Worm (Caenorhabditis elegans) whole organism, L2 larva: Measurements from ENCODE around the gene abts-3.

Experiments
- F13H6.1 ChIP-seq: sonication (generic microtip); optimal IDR thresholded peaks from 2 replicates; lab custom pipeline; 2016; ENCODE audit warnings: missing genetic modification characterization, missing compliant biosample characterization
- R02D3.7 ChIP-seq: fragments of 150-350 bp; optimal IDR thresholded peaks from 2 replicates; lab custom pipeline; 2014; ENCODE audit warnings: missing biosample characterization, missing genetic modification characterization
- Y55F3AM.14 ChIP-seq: fragments of 200-800 bp; sonication (Bioruptor generic); optimal IDR thresholded peaks from 2 replicates; lab custom pipeline; 2018; ENCODE audit warnings: mild to moderate bottlenecking, missing genetic modification characterization, missing compliant biosample characterization
- ZK546.5 ChIP-seq: sonication (generic microtip); optimal IDR thresholded peaks from 2 replicates; lab custom pipeline; 2017; ENCODE audit warnings: missing biosample characterization, missing genetic modification characterization
- alr-1 ChIP-seq: fragments of 150-350 bp; optimal IDR thresholded peaks from 2 replicates; lab custom pipeline; 2014; ENCODE audit warnings: missing biosample characterization, missing genetic modification characterization
- aly-2 ChIP-seq: fragments of 150-350 bp; optimal IDR thresholded peaks from 2 replicates; lab custom pipeline; 2014; ENCODE audit warnings: missing biosample characterization, missing genetic modification characterization
- ama-1 ChIP-seq: fragments of 150-350 bp; optimal IDR thresholded peaks from 2 replicates; lab custom pipeline; 2018; ENCODE audit warnings: inconsistent platforms
- blmp-1 ChIP-seq: sonication (generic microtip); optimal IDR thresholded peaks from 2 replicates; lab custom pipeline; 2017; ENCODE audit warnings: missing genetic modification characterization, mild to moderate bottlenecking, missing compliant biosample characterization, antibody characterized with exemption, moderate library complexity; ENCODE audit not compliant: insufficient read depth
- ceh-16 ChIP-seq: fragments of 150-350 bp; optimal IDR thresholded peaks from 2 replicates; lab custom pipeline; 2014; ENCODE audit warnings: missing biosample characterization, missing genetic modification characterization
- crh-2 ChIP-seq: sonication (generic microtip); optimal IDR thresholded peaks from 2 replicates; lab custom pipeline; 2017; ENCODE audit warnings: missing biosample characterization, missing genetic modification characterization
- dmd-4 ChIP-seq: sonication (generic microtip); optimal IDR thresholded peaks from 2 replicates; lab custom pipeline; 2017; ENCODE audit warnings: missing biosample characterization, missing genetic modification characterization
- egl-27 ChIP-seq: sonication (generic microtip); optimal IDR thresholded peaks from 3 replicates; lab custom pipeline; 2017; ENCODE audit warnings: missing biosample characterization, missing genetic modification reagents, missing genetic modification characterization
- elt-1 ChIP-seq: fragments of 150-350 bp; optimal IDR thresholded peaks from 2 replicates; lab custom pipeline; 2014; ENCODE audit warnings: missing biosample characterization, missing genetic modification characterization
- elt-3 ChIP-seq: sonication (generic microtip); optimal IDR thresholded peaks from 2 replicates; lab custom pipeline; 2017; ENCODE audit warnings: missing biosample characterization, missing genetic modification characterization
- gmeb-1 ChIP-seq: fragments of 150-350 bp; optimal IDR thresholded peaks from 2 replicates; lab custom pipeline; 2014; ENCODE audit warnings: missing biosample characterization, missing genetic modification characterization
- lin-11 ChIP-seq: fragments of 150-350 bp; sonication (generic microtip); optimal IDR thresholded peaks from 2 replicates; lab custom pipeline; 2014; ENCODE audit warnings: missing biosample characterization, missing genetic modification characterization, inconsistent platforms, mixed read lengths
- lin-13 ChIP-seq: fragments of 150-350 bp; optimal IDR thresholded peaks from 2 replicates; lab custom pipeline; 2014; ENCODE audit warnings: missing biosample characterization, missing genetic modification reagents, missing genetic modification characterization
- lin-39 ChIP-seq: fragments of 150-350 bp; optimal IDR thresholded peaks from 2 replicates; lab custom pipeline; 2014; ENCODE audit warnings: missing biosample characterization, missing genetic modification reagents, missing genetic modification characterization
- lsy-2 ChIP-seq, 2 experiments: fragments of 150-350 bp in 1 of 2; sonication (generic microtip) in 1 of 2; optimal IDR thresholded peaks; 2 replicates each; lab custom pipeline; 2014 to 2017; ENCODE audit warnings: missing biosample characterization in 2 of 2, missing genetic modification characterization in 2 of 2
- mab-5 ChIP-seq: fragments of 150-350 bp; optimal IDR thresholded peaks from 2 replicates; lab custom pipeline; 2014; ENCODE audit warnings: missing biosample characterization, missing genetic modification characterization
- mdl-1 ChIP-seq, 2 experiments: fragments of 150-350 bp in 1 of 2; sonication (generic microtip) in 1 of 2; optimal IDR thresholded peaks; 2 replicates each; lab custom pipeline; 2017; ENCODE audit warnings: missing biosample characterization in 2 of 2, missing genetic modification characterization in 2 of 2
- nhr-10 ChIP-seq: sonication (generic microtip); optimal IDR thresholded peaks from 2 replicates; lab custom pipeline; 2017; ENCODE audit warnings: missing biosample characterization, missing genetic modification characterization
- nhr-12 ChIP-seq: fragments of 150-350 bp; optimal IDR thresholded peaks from 2 replicates; lab custom pipeline; 2014; ENCODE audit warnings: missing biosample characterization, missing genetic modification characterization
- nhr-129 ChIP-seq: fragments of 150-350 bp; optimal IDR thresholded peaks from 2 replicates; lab custom pipeline; 2014; ENCODE audit warnings: missing biosample characterization, missing genetic modification characterization
- nhr-25 ChIP-seq: fragments of 150-350 bp; sonication (generic microtip); optimal IDR thresholded peaks from 3 replicates; lab custom pipeline; 2014; ENCODE audit warnings: missing biosample characterization, missing genetic modification characterization
- nhr-6 ChIP-seq: fragments of 150-350 bp; optimal IDR thresholded peaks from 2 replicates; lab custom pipeline; 2014; ENCODE audit warnings: missing biosample characterization, missing genetic modification characterization
- nhr-77 ChIP-seq: fragments of 150-350 bp; optimal IDR thresholded peaks from 2 replicates; lab custom pipeline; 2014; ENCODE audit warnings: missing biosample characterization, missing genetic modification characterization
- skn-1 ChIP-seq: sonication (generic microtip); optimal IDR thresholded peaks from 2 replicates; lab custom pipeline; 2017; ENCODE audit warnings: missing biosample characterization, missing genetic modification characterization
- sma-3 ChIP-seq: sonication (generic microtip); optimal IDR thresholded peaks from 2 replicates; lab custom pipeline; 2016; ENCODE audit warnings: missing genetic modification reagents, missing genetic modification characterization, missing compliant biosample characterization
- sma-9 ChIP-seq, 2 experiments: fragments of 150-350 bp in 1 of 2; sonication (generic microtip) in 1 of 2; optimal IDR thresholded peaks; 2 replicates each; lab custom pipeline; 2014 to 2016; ENCODE audit warnings: missing genetic modification characterization in 2 of 2, mild to moderate bottlenecking in 1 of 2, missing biosample characterization in 1 of 2, missing compliant biosample characterization in 1 of 2, missing genetic modification reagents in 1 of 2, moderate library complexity in 1 of 2
- snpc-4 ChIP-seq: fragments of 150-350 bp; optimal IDR thresholded peaks from 2 replicates; lab custom pipeline; 2014; ENCODE audit warnings: missing biosample characterization, missing genetic modification characterization
- unc-39 ChIP-seq: fragments of 150-350 bp; optimal IDR thresholded peaks from 2 replicates; lab custom pipeline; 2014; ENCODE audit warnings: missing biosample characterization, missing genetic modification characterization
- unc-55 ChIP-seq: fragments of 150-350 bp; sonication (generic microtip); optimal IDR thresholded peaks from 3 replicates; lab custom pipeline; 2014; ENCODE audit warnings: missing biosample characterization, missing genetic modification reagents, missing genetic modification characterization
- ztf-1 ChIP-seq: fragments of 200-800 bp; sonication (Bioruptor generic); conservative IDR thresholded peaks from 2 replicates; pipeline ENCODE4 v1.3.6; 2022; ENCODE audit warnings: missing genetic modification characterization, missing compliant biosample characterization

The abts-3 gene

ce11 chrII:6099500-6099899, 33.2 kb upstream of the abts-3 start, which contains the start of gene rgs-3:
rgs-3 (plus strand) TSS chrII:6099800.
- TF ChIP-seq ztf-1 (GFP tag; lab: Robert Waterston, UW): no peak
- no peak for TF ChIP-seq sma-9 (GFP tag; optimal IDR thresholded peaks at IDR 0.05; lab: Kevin White, UChicago)
- no peak for TF ChIP-seq sma-9 (tag; optimal IDR thresholded peaks at IDR 0.05; lab: Kevin White, UChicago)
- TF ChIP-seq nhr-129 (tag; lab: Kevin White, UChicago): no peak
- no peak for TF ChIP-seq aly-2 (tag; lab: Kevin White, UChicago)
- TF ChIP-seq lin-11 (tag; lab: Kevin White, UChicago): no peak
- no peak for TF ChIP-seq sma-3 (GFP tag; lab: Kevin White, UChicago)
- TF ChIP-seq dmd-4: no peak
- TF ChIP-seq F13H6.1 (tag; lab: Kevin White, UChicago): no peak
- TF ChIP-seq lsy-2 (tag; optimal IDR thresholded peaks at IDR 0.05; lab: Kevin White, UChicago): no peak
- no peak for TF ChIP-seq skn-1 (tag; lab: Kevin White, UChicago)
- TF ChIP-seq egl-27 (tag; lab: Kevin White, UChicago): no peak
- no peak for TF ChIP-seq nhr-25 (tag; lab: Kevin White, UChicago)
- no peak for TF ChIP-seq alr-1 (tag; lab: Kevin White, UChicago)
- no peak for TF ChIP-seq unc-39 (tag; lab: Kevin White, UChicago)
- TF ChIP-seq crh-2 (tag; lab: Kevin White, UChicago): no peak
- no peak for TF ChIP-seq gmeb-1 (tag; lab: Kevin White, UChicago)

ce11 chrII:6101475-6101874, 31.2 kb upstream of the abts-3 start:
- TF ChIP-seq elt-3 (tag; lab: Kevin White, UChicago): no peak
- TF ChIP-seq skn-1 (tag; lab: Kevin White, UChicago): no peak
- no peak for TF ChIP-seq unc-39 (tag; lab: Kevin White, UChicago)
- TF ChIP-seq lin-39: no peak
- TF ChIP-seq ama-1 (lab: Kevin White, UChicago): no peak
- no peak for TF ChIP-seq nhr-25 (tag; lab: Kevin White, UChicago)
- no peak for TF ChIP-seq nhr-10 (tag; lab: Kevin White, UChicago)
- TF ChIP-seq lin-13 (GFP tag; lab: Kevin White, UChicago): no peak
- TF ChIP-seq R02D3.7 (tag; lab: Kevin White, UChicago): no peak
- TF ChIP-seq unc-55 (GFP tag; lab: Kevin White, UChicago): no peak
- no peak for TF ChIP-seq nhr-6 (tag; lab: Kevin White, UChicago)
- TF ChIP-seq snpc-4: no peak
- TF ChIP-seq egl-27 (tag; lab: Kevin White, UChicago): no peak
- TF ChIP-seq ceh-16: no peak
- TF ChIP-seq gmeb-1 (tag; lab: Kevin White, UChicago): no peak
- no peak for TF ChIP-seq blmp-1
- TF ChIP-seq, all 48 proteins: peak for 0

- TF ChIP-seq mab-5 (tag; lab: Kevin White, UChicago) (no peak), dmd-4 (no peak), nhr-77 (tag; lab: Kevin White, UChicago) (no peak)
Measured at ce11 chrII:6103986-6104385, 28.7 kb upstream of the abts-3 start.

- TF ChIP-seq gmeb-1 (tag; lab: Kevin White, UChicago) (no peak), skn-1 (tag; lab: Kevin White, UChicago) (no peak), dmd-4 (no peak), aly-2 (tag; lab: Kevin White, UChicago) (no peak), nhr-12 (tag; lab: Kevin White, UChicago) (no peak), sma-3 (GFP tag; lab: Kevin White, UChicago) (no peak), elt-3 (tag; lab: Kevin White, UChicago) (no peak), F13H6.1 (tag; lab: Kevin White, UChicago) (no peak)
- TF ChIP-seq, all 48 proteins: peak for 0
Measured at ce11 chrII:6107773-6108172, 24.9 kb upstream of the abts-3 start.

- TF ChIP-seq elt-1: no peak
- no peak for TF ChIP-seq ZK546.5
- no peak for TF ChIP-seq Y55F3AM.14
- no peak for TF ChIP-seq blmp-1
- no peak for TF ChIP-seq unc-39 (tag; lab: Kevin White, UChicago)
- no peak for TF ChIP-seq skn-1 (tag; lab: Kevin White, UChicago)
- TF ChIP-seq elt-3 (tag; lab: Kevin White, UChicago): no peak
- no peak for TF ChIP-seq mdl-1 (tag; optimal IDR thresholded peaks at IDR 0.05; lab: Kevin White, UChicago)
Measured at ce11 chrII:6109989-6110388, 22.7 kb upstream of the abts-3 start.
